Fruit fly (Drosophila melanogaster): Measurements from ENCODE around the gene CG17375.

The CG17375 gene

dm6 chr2L:6821631-6822030, 16.0 kb upstream of the CG17375 start, which contains the start of gene sens-2 (continued):
- peak; percentile 85 for TF ChIP-seq CG1832 (GFP tag; optimal IDR thresholded peaks at IDR 0.05)
- no peak for TF ChIP-seq CG10979 (tag; optimal IDR thresholded peaks at IDR 0.05)
- TF ChIP-seq gcm2 (GFP tag; optimal IDR thresholded peaks at IDR 0.05): no peak
- no peak for TF ChIP-seq CG11456 (GFP tag; IDR thresholded peaks at IDR 0.05)
- TF ChIP-seq klu (GFP tag; IDR thresholded peaks at IDR 0.05): no peak
- peak; percentile 99 for TF ChIP-seq Nf-YB (GFP tag; optimal IDR thresholded peaks at IDR 0.05)
- TF ChIP-seq gcm (GFP tag; optimal IDR thresholded peaks at IDR 0.05): peak; percentile 17
- TF ChIP-seq Optix (GFP tag; IDR thresholded peaks at IDR 0.05): no peak
- TF ChIP-seq Jarid2 (GFP tag; optimal IDR thresholded peaks at IDR 0.05): peak; percentile 89
- TF ChIP-seq CG9797 (GFP tag; optimal IDR thresholded peaks at IDR 0.05): no peak
- no peak for TF ChIP-seq ato (GFP tag; IDR thresholded peaks at IDR 0.05; ENCODE audit: partially characterized antibody)
- peak; percentile 70 for TF ChIP-seq Deaf1 (tag; optimal IDR thresholded peaks at IDR 0.05)
- TF ChIP-seq tin (GFP tag; optimal IDR thresholded peaks at IDR 0.05): no peak
- TF ChIP-seq CG3838 (GFP tag; optimal IDR thresholded peaks at IDR 0.05): no peak
- no peak for TF ChIP-seq fd96Cb (tag; optimal IDR thresholded peaks at IDR 0.05)
- no peak for TF ChIP-seq ind (GFP tag; optimal IDR thresholded peaks at IDR 0.05)
- no peak for TF ChIP-seq CG6813 (GFP tag; optimal IDR thresholded peaks at IDR 0.05)
- no peak for TF ChIP-seq croc (GFP tag; conservative IDR thresholded peaks at IDR 0.05)
- TF ChIP-seq Doc3 (GFP tag; IDR thresholded peaks at IDR 0.05; ENCODE audit: partially characterized antibody): no peak
- TF ChIP-seq Awh (GFP tag; IDR thresholded peaks at IDR 0.05): 0 out of 2 replicates have a peak, but pooled peaks have one; percentile 6
- no peak for TF ChIP-seq chn (GFP tag; optimal IDR thresholded peaks at IDR 0.05)
- TF ChIP-seq abd-A (tag; optimal IDR thresholded peaks at IDR 0.05): peak; percentile 74
- TF ChIP-seq CG8924 (tag; optimal IDR thresholded peaks at IDR 0.05): no peak
- no peak for TF ChIP-seq pan (optimal IDR thresholded peaks at IDR 0.05)
- no peak for TF ChIP-seq pan (GFP tag; optimal IDR thresholded peaks at IDR 0.05 in 1 of 2, IDR thresholded peaks at IDR 0.05 in 1 of 2)
- TF ChIP-seq CG12104 (GFP tag; optimal IDR thresholded peaks at IDR 0.05): no peak
- no peak for TF ChIP-seq tio (GFP tag; optimal IDR thresholded peaks at IDR 0.05)
- TF ChIP-seq trh (GFP tag; optimal IDR thresholded peaks at IDR 0.05): no peak
- no peak for TF ChIP-seq CG30020 (tag; optimal IDR thresholded peaks at IDR 0.05)
- TF ChIP-seq seq (GFP tag; IDR thresholded peaks at IDR 0.05): peak; percentile 79
- TF ChIP-seq CG10431 (GFP tag; optimal IDR thresholded peaks at IDR 0.05): no peak
- no peak for TF ChIP-seq sisA (GFP tag; IDR thresholded peaks at IDR 0.05)
- peak; percentile 83 for TF ChIP-seq HLHmδ (GFP tag; optimal IDR thresholded peaks at IDR 0.05)
- TF ChIP-seq CG11696 (GFP tag; IDR thresholded peaks at IDR 0.05): no peak
- peak; percentile 45 for TF ChIP-seq CG10543 (GFP tag; optimal IDR thresholded peaks at IDR 0.05)
- no peak for TF ChIP-seq btn (GFP tag; optimal IDR thresholded peaks at IDR 0.05)
- TF ChIP-seq bigmax (GFP tag; optimal IDR thresholded peaks at IDR 0.05): no peak
- TF ChIP-seq zen2 (GFP tag; IDR thresholded peaks at IDR 0.05; ENCODE audit: partially characterized antibody): no peak
- no peak for TF ChIP-seq luna (GFP tag; optimal IDR thresholded peaks at IDR 0.05)
- peak; percentile 43 for TF ChIP-seq Ets97D (GFP tag; optimal IDR thresholded peaks at IDR 0.05)
- TF ChIP-seq scrt (GFP tag; optimal IDR thresholded peaks at IDR 0.05): no peak
- no peak for TF ChIP-seq disco-r (GFP tag; optimal IDR thresholded peaks at IDR 0.05)
- no peak for TF ChIP-seq en (GFP tag; optimal IDR thresholded peaks at IDR 0.05)
- TF ChIP-seq CG32772 (GFP tag; IDR thresholded peaks at IDR 0.05): no peak
- TF ChIP-seq ems (GFP tag; optimal IDR thresholded peaks at IDR 0.05): no peak
- peak; percentile 24 for TF ChIP-seq HmgZ (tag; optimal IDR thresholded peaks at IDR 0.05)
- TF ChIP-seq inv (GFP tag; IDR thresholded peaks at IDR 0.05; ENCODE audit: partially characterized antibody): no peak
- peak; percentile 54 for TF ChIP-seq CG12071 (GFP tag; optimal IDR thresholded peaks at IDR 0.05)
- no peak for TF ChIP-seq CG7372 (GFP tag; IDR thresholded peaks at IDR 0.05)
- TF ChIP-seq CG32767 (GFP tag; IDR thresholded peaks at IDR 0.05): peak; percentile 13; the same call in 1 of the 2 replicates
- TF ChIP-seq NfI (GFP tag; optimal IDR thresholded peaks at IDR 0.05): peak; percentile 5
- no peak for TF ChIP-seq CTCF (GFP tag; optimal IDR thresholded peaks at IDR 0.05)
